Worm (Caenorhabditis elegans): ENCODE measurements around the gene F46C5.9.

F46C5.9 gene

DNA sequence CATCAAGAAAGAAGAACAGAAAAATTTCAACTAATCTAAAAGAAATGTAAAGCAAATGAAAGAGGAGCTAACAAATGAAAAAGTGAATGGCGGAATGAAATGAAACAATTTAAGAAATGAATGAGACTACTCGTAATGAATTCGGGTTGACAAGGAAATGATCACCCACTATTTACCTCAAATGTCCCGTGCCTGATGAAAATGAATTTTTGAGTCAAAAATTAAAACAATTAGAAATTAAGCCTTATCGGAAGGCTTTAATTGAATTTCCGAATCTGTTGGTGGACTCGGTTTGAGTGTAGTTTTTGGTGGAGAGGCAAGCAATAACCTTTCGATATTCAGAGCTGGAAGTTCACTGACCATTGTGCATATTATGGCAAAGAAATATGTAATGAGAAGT, 38.5 kb upstream of the F46C5.9 start:
- TF ChIP-seq lin-15B (tag; optimal IDR thresholded peaks at IDR 0.05) (no peak), unc-62 (GFP tag; optimal IDR thresholded peaks at IDR 0.05 in 1 of 2) (peak in 1 of 2 experiments; percentile 53), unc-62 (tag; optimal IDR thresholded peaks at IDR 0.05) (no peak), pha-4 (GFP tag; IDR thresholded peaks at IDR 0.05) (no peak), pha-4 (tag; optimal IDR thresholded peaks at IDR 0.05) (no peak), aha-1 (tag) (peak; percentile 63)

DNA sequence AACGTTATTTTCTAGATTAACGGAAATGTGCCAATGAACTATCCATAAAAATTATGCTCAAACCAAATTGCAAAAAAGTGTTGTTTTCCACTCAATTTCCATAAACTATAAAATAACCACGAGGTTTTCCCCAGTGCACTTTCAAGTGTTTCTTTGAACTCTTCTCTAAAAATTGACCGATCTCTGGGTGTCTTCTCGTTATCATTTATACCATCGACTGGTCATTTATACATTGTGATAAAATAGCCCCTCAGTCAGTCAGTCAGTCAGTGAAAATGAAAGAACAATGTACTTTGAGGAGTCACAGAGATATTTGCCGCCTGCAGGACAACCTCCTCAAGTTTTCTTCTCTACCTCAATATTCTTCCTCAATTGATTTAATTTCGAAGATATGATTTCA, 35.4 kb upstream of the F46C5.9 start:
- TF ChIP-seq tag-97 (GFP tag; IDR thresholded peaks at IDR 0.05): no peak
- TF ChIP-seq nhr-42 (GFP tag; IDR thresholded peaks at IDR 0.05): no peak
- no peak for TF ChIP-seq attf-4 (tag; optimal IDR thresholded peaks at IDR 0.05)
- no peak for TF ChIP-seq dmd-8 (GFP tag; IDR thresholded peaks at IDR 0.05)
- no peak for TF ChIP-seq rbr-2 (tag; optimal IDR thresholded peaks at IDR 0.05)
- no peak for TF ChIP-seq daf-19 (GFP tag; conservative IDR thresholded peaks at IDR 0.05)
- TF ChIP-seq hlh-30 (tag; optimal IDR thresholded peaks at IDR 0.05; ENCODE audit: insufficient read depth): peak; percentile 47
- no peak for TF ChIP-seq nhr-76 (tag; optimal IDR thresholded peaks at IDR 0.05)
- TF ChIP-seq zfp-2 (tag; optimal IDR thresholded peaks at IDR 0.05): no peak
- no peak for TF ChIP-seq saeg-2 (GFP tag; IDR thresholded peaks at IDR 0.05)
- TF ChIP-seq mxl-3 (GFP tag; optimal IDR thresholded peaks at IDR 0.05): no peak
- no peak for TF ChIP-seq nhr-11 (tag; optimal IDR thresholded peaks at IDR 0.05)
- no peak for TF ChIP-seq R02D3.7 (tag; optimal IDR thresholded peaks at IDR 0.05)
- TF ChIP-seq snpc-4 (tag; optimal IDR thresholded peaks at IDR 0.05): no peak
- peak; percentile 57 for TF ChIP-seq hlh-11 (tag; optimal IDR thresholded peaks at IDR 0.05)
- no peak for TF ChIP-seq gei-8 (GFP tag; optimal IDR thresholded peaks at IDR 0.05)
- TF ChIP-seq zag-1 (tag; optimal IDR thresholded peaks at IDR 0.05): no peak
- TF ChIP-seq dmd-6 (GFP tag; IDR thresholded peaks at IDR 0.05): no peak
- TF ChIP-seq nhr-28 (tag; optimal IDR thresholded peaks at IDR 0.05): peak; percentile 62
- TF ChIP-seq nhr-111 (GFP tag; optimal IDR thresholded peaks at IDR 0.05): no peak
- TF ChIP-seq T20F7.1 (GFP tag; optimal IDR thresholded peaks at IDR 0.05): no peak
- no peak for TF ChIP-seq snpc-1.2 (GFP tag; IDR thresholded peaks at IDR 0.05)
- TF ChIP-seq dpl-1 (GFP tag; optimal IDR thresholded peaks at IDR 0.05): no peak
- TF ChIP-seq mdl-1 (tag; optimal IDR thresholded peaks at IDR 0.05): peak in 1 of 2 experiments; percentile 42
- no peak for TF ChIP-seq aha-1 (tag)

DNA sequence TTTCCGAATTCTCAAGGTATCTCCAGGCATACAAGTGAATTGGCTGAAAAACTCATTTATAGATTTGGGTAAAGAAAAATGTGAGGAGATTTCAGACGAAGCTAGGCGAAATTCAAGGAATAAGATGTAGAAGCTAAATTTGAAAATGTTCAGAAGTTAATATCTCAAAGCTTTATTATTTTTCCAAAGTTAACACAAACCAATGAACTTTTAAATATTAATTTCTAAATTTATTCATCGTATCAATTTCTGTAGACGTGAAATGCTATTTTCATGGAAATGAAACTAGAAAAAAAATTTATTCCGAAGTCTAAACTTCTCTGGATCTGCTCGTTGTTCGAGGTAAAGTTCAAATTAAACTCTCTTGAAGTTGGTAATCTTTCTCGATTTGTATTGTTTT, 34.8 kb upstream of the F46C5.9 start, which contains the start of gene agxt-1:
Gene agxt-1, plus strand, starts transcription at position 301 of the 400 bp plus-strand sequence.
- TF ChIP-seq fos-1 (tag; optimal IDR thresholded peaks at IDR 0.05) (no peak), mxl-2 (GFP tag; conservative IDR thresholded peaks at IDR 0.05) (no peak), ctbp-1 (GFP tag; IDR thresholded peaks at IDR 0.05) (no peak), dmd-8 (GFP tag; IDR thresholded peaks at IDR 0.05) (no peak), pha-4 (GFP tag; IDR thresholded peaks at IDR 0.05) (no peak), pha-4 (tag; optimal IDR thresholded peaks at IDR 0.05) (no peak), lsy-2 (tag; optimal IDR thresholded peaks at IDR 0.05) (no peak), lin-1 (GFP tag; IDR thresholded peaks at IDR 0.05) (no peak)

- no peak for TF ChIP-seq ama-1 (optimal IDR thresholded peaks at IDR 0.05)
- peak in 1 of 2 experiments; percentile 41 for TF ChIP-seq daf-16 (GFP tag; optimal IDR thresholded peaks at IDR 0.05)
- TF ChIP-seq daf-16 (tag; optimal IDR thresholded peaks at IDR 0.05): no peak
- TF ChIP-seq nhr-11 (tag; optimal IDR thresholded peaks at IDR 0.05): peak; percentile 37
- TF ChIP-seq lir-3 (tag; optimal IDR thresholded peaks at IDR 0.05): no peak
- TF ChIP-seq egl-27 (tag; optimal IDR thresholded peaks at IDR 0.05): no peak
- TF ChIP-seq nhr-76 (tag; optimal IDR thresholded peaks at IDR 0.05): no peak
- peak; percentile 52 for TF ChIP-seq hlh-11 (tag; optimal IDR thresholded peaks at IDR 0.05)
- no peak for TF ChIP-seq cey-2 (tag; optimal IDR thresholded peaks at IDR 0.05; ENCODE audit: borderline replicate concordance, insufficient read depth)
- TF ChIP-seq unc-39 (tag; optimal IDR thresholded peaks at IDR 0.05): no peak
- no peak for TF ChIP-seq hmg-1.1 (GFP tag; IDR thresholded peaks at IDR 0.05)
- peak in 1 of 2 experiments; percentile 52 for TF ChIP-seq unc-62 (GFP tag; optimal IDR thresholded peaks at IDR 0.05 in 1 of 2)
- no peak for TF ChIP-seq unc-62 (tag; optimal IDR thresholded peaks at IDR 0.05)
- no peak for TF ChIP-seq Y48G9A.11 (GFP tag; IDR thresholded peaks at IDR 0.05)
Observed at ce11 chrII:8844465-8845126, 34.1 kb upstream of the F46C5.9 start, which contains the start of gene F46C5.6. TSS of gene F46C5.6 (minus strand) at chrII:8844515.
